Fruit fly (Drosophila melanogaster): ENCODE results near the gene H.

- no peak for TF ChIP-seq CTCF (optimal IDR thresholded peaks at IDR 0.05)
- no peak for TF ChIP-seq CG8478 (optimal IDR thresholded peaks at IDR 0.05)
Measured at dm6 chr3R:20596337-20596962, 25.3 kb upstream of the H start.

All from S2 (cell line).